Fruit fly (Drosophila melanogaster) whole organism, embryonic: ENCODE measurements around the gene Chchd2.

Experiments used
- Adf1 ChIP-seq: fragments of 200-800 bp; sonication (Bioruptor generic); IDR thresholded peaks from 2 replicates; pipeline ENCODE4 v1.3.6; 2022; ENCODE audit warnings: missing biosample characterization, missing genetic modification characterization
- Blimp-1 ChIP-seq: fragments of 200-800 bp; sonication (Bioruptor generic); optimal IDR thresholded peaks from 3 replicates; lab custom pipeline; 2018; ENCODE audit warnings: missing biosample characterization, missing genetic modification characterization, mild to moderate bottlenecking, moderate library complexity, missing genetic modification reagents
- Bteb2 ChIP-seq: fragments of 200-800 bp; sonication (Bioruptor generic); optimal IDR thresholded peaks from 2 replicates; lab custom pipeline; 2016; ENCODE audit warnings: missing biosample characterization, missing genetic modification characterization
- CG12744 ChIP-seq: fragments of 200-800 bp; sonication (Bioruptor generic); optimal IDR thresholded peaks from 2 replicates; lab custom pipeline; 2016; ENCODE audit warnings: missing biosample characterization, missing genetic modification characterization
- CG13894 ChIP-seq: fragments of 200-800 bp; sonication (Bioruptor generic); optimal IDR thresholded peaks from 3 replicates; lab custom pipeline; 2018; ENCODE audit warnings: missing biosample characterization, mild to moderate bottlenecking, missing genetic modification characterization, moderate library complexity
- CG14050 ChIP-seq: fragments of 200-800 bp; sonication (Bioruptor generic); IDR thresholded peaks from 3 replicates; pipeline ENCODE4 v1.3.6; 2022; ENCODE audit warnings: missing biosample characterization, missing genetic modification characterization
- CG14965 ChIP-seq: fragments of 200-800 bp; sonication (Bioruptor generic); optimal IDR thresholded peaks from 2 replicates; lab custom pipeline; 2016; ENCODE audit warnings: missing biosample characterization, missing genetic modification characterization, borderline replicate concordance
- CG15073 ChIP-seq: fragments of 200-800 bp; sonication (Bioruptor generic); optimal IDR thresholded peaks from 2 replicates; lab custom pipeline; 2016; ENCODE audit warnings: missing biosample characterization, missing genetic modification characterization
- CG16815 ChIP-seq: fragments of 200-800 bp; sonication (Bioruptor generic); optimal IDR thresholded peaks from 3 replicates; lab custom pipeline; 2017; ENCODE audit warnings: missing biosample characterization, mild to moderate bottlenecking, missing genetic modification characterization
- CG17568 ChIP-seq: fragments of 200-800 bp; sonication (Bioruptor generic); optimal IDR thresholded peaks from 2 replicates; lab custom pipeline; 2018; ENCODE audit warnings: missing biosample characterization, mild to moderate bottlenecking, missing genetic modification characterization, moderate library complexity
- CG17612 ChIP-seq: fragments of 200-800 bp; sonication (Bioruptor generic); IDR thresholded peaks from 2 replicates; pipeline ENCODE4 v1.3.6; 2022; ENCODE audit warnings: missing biosample characterization, missing genetic modification characterization
- CG17829 ChIP-seq: fragments of 200-800 bp; optimal IDR thresholded peaks from 2 replicates; lab custom pipeline; 2019; ENCODE audit warnings: missing biosample characterization, mild to moderate bottlenecking, missing genetic modification characterization, moderate library complexity
- CG1792 ChIP-seq: fragments of 200-800 bp; sonication (Bioruptor generic); optimal IDR thresholded peaks from 2 replicates; lab custom pipeline; 2016; ENCODE audit warnings: missing biosample characterization, missing genetic modification characterization
- CG2678 ChIP-seq: fragments of 200-800 bp; sonication (Bioruptor generic); optimal IDR thresholded peaks from 3 replicates; lab custom pipeline; 2019; ENCODE audit warnings: missing biosample characterization, mild to moderate bottlenecking, missing genetic modification characterization, moderate library complexity
- CG33557 ChIP-seq: fragments of 200-800 bp; sonication (Bioruptor generic); optimal IDR thresholded peaks from 2 replicates; lab custom pipeline; 2019; ENCODE audit warnings: missing biosample characterization, mild to moderate bottlenecking, missing genetic modification characterization, moderate library complexity
- CG34422 ChIP-seq: fragments of 200-800 bp; sonication (Bioruptor generic); IDR thresholded peaks from 3 replicates; pipeline ENCODE4 v1.3.6; 2022; ENCODE audit warnings: missing biosample characterization, missing genetic modification characterization
- CG3847 ChIP-seq: fragments of 200-800 bp; sonication (Bioruptor generic); IDR thresholded peaks from 2 replicates; pipeline ENCODE4 v1.3.6; 2022; ENCODE audit warnings: missing biosample characterization, missing genetic modification characterization
- CG43689 ChIP-seq: fragments of 200-800 bp; sonication (Bioruptor generic); IDR thresholded peaks from 2 replicates; pipeline ENCODE4 v1.3.6; 2022; ENCODE audit warnings: missing biosample characterization, missing genetic modification characterization
- CG6765 ChIP-seq: fragments of 200-800 bp; sonication (Bioruptor generic); optimal IDR thresholded peaks from 3 replicates; lab custom pipeline; 2017; ENCODE audit warnings: missing biosample characterization, mild to moderate bottlenecking, missing genetic modification characterization
- CG6813 ChIP-seq: fragments of 200-800 bp; sonication (Bioruptor generic); optimal IDR thresholded peaks from 2 replicates; lab custom pipeline; 2017; ENCODE audit warnings: missing biosample characterization, missing genetic modification characterization, mild to moderate bottlenecking, moderate library complexity, missing genetic modification reagents
- CG7928 ChIP-seq: fragments of 200-800 bp; sonication (Bioruptor generic); optimal IDR thresholded peaks from 2 replicates; lab custom pipeline; 2017; ENCODE audit warnings: missing biosample characterization, mild to moderate bottlenecking, missing genetic modification characterization
- CG8281 ChIP-seq: fragments of 200-800 bp; sonication (Bioruptor generic); optimal IDR thresholded peaks from 2 replicates; lab custom pipeline; 2018; ENCODE audit warnings: missing biosample characterization, mild to moderate bottlenecking, missing genetic modification characterization, moderate library complexity
- CG8359 ChIP-seq: fragments of 200-800 bp; sonication (Bioruptor generic); optimal IDR thresholded peaks from 2 replicates; lab custom pipeline; 2017; ENCODE audit warnings: missing biosample characterization, mild to moderate bottlenecking, missing genetic modification characterization, borderline replicate concordance
- Hey ChIP-seq: fragments of 200-800 bp; sonication (Bioruptor generic); optimal IDR thresholded peaks from 3 replicates; lab custom pipeline; 2018; ENCODE audit warnings: missing biosample characterization, mild to moderate bottlenecking, missing genetic modification characterization
- Hr51 ChIP-seq, 2 experiments: fragments of 200-800 bp; sonication (Bioruptor generic); optimal IDR thresholded peaks; 2 replicates in 1 of 2; 3 replicates in 1 of 2; lab custom pipeline; 2016 to 2018; ENCODE audit warnings: missing biosample characterization in 2 of 2, missing genetic modification characterization in 2 of 2, mild to moderate bottlenecking in 1 of 2, moderate library complexity in 1 of 2
- MTF-1 ChIP-seq: fragments of 200-800 bp; sonication (Bioruptor generic); optimal IDR thresholded peaks from 2 replicates; lab custom pipeline; 2018; ENCODE audit warnings: missing biosample characterization, mild to moderate bottlenecking, missing genetic modification characterization, borderline replicate concordance
- NC2α ChIP-seq: fragments of 200-800 bp; sonication (Bioruptor generic); optimal IDR thresholded peaks from 2 replicates; lab custom pipeline; 2016; ENCODE audit warnings: missing biosample characterization, missing genetic modification characterization
- Neu2 ChIP-seq: fragments of 200-800 bp; sonication (Bioruptor generic); optimal IDR thresholded peaks from 3 replicates; lab custom pipeline; 2016; ENCODE audit warnings: missing biosample characterization, missing genetic modification characterization, borderline replicate concordance
- Nf-YB ChIP-seq: fragments of 200-800 bp; sonication (Bioruptor generic); optimal IDR thresholded peaks from 3 replicates; lab custom pipeline; 2019; ENCODE audit warnings: missing biosample characterization, mild to moderate bottlenecking, missing genetic modification characterization, moderate library complexity
- NfI ChIP-seq: fragments of 200-800 bp; sonication (Bioruptor generic); optimal IDR thresholded peaks from 3 replicates; lab custom pipeline; 2018; ENCODE audit warnings: missing biosample characterization, mild to moderate bottlenecking, missing genetic modification characterization, moderate library complexity
- TFAM ChIP-seq: fragments of 200-800 bp; sonication (Bioruptor generic); optimal IDR thresholded peaks from 2 replicates; lab custom pipeline; 2017; ENCODE audit warnings: missing biosample characterization, missing genetic modification characterization, inconsistent platforms
- Tbp ChIP-seq: fragments of >200 bp; optimal IDR thresholded peaks from 2 replicates; lab custom pipeline; 2018; ENCODE audit warnings: missing biosample characterization, missing genetic modification characterization
- Usf ChIP-seq: fragments of 200-800 bp; sonication (Bioruptor generic); optimal IDR thresholded peaks from 2 replicates; lab custom pipeline; 2017; ENCODE audit warnings: missing genotype, missing biosample characterization, missing genetic modification characterization
- Vsx1 ChIP-seq: fragments of 200-800 bp; sonication (Bioruptor generic); optimal IDR thresholded peaks from 2 replicates; lab custom pipeline; 2017; ENCODE audit warnings: missing biosample characterization, mild to moderate bottlenecking, missing genetic modification characterization, missing genetic modification reagents
- bbx ChIP-seq: fragments of 200-800 bp; sonication (Bioruptor generic); IDR thresholded peaks from 2 replicates; pipeline ENCODE4 v1.3.6; 2022; ENCODE audit warnings: missing biosample characterization, missing genetic modification characterization; ENCODE audit not compliant: partially characterized antibody
- bcd ChIP-seq: fragments of 200-800 bp; sonication (Bioruptor generic); optimal IDR thresholded peaks from 2 replicates; lab custom pipeline; 2017; ENCODE audit warnings: missing biosample characterization, mild to moderate bottlenecking, missing genetic modification characterization
- bigmax ChIP-seq: fragments of 200-800 bp; sonication (Bioruptor generic); optimal IDR thresholded peaks from 2 replicates; lab custom pipeline; 2018; ENCODE audit warnings: missing biosample characterization, mild to moderate bottlenecking, missing genetic modification characterization
- crol ChIP-seq: fragments of 200-800 bp; sonication (Bioruptor generic); IDR thresholded peaks from 2 replicates; pipeline ENCODE4 v1.3.6; 2022; ENCODE audit warnings: missing biosample characterization, missing genetic modification characterization
- dan ChIP-seq: fragments of 200-800 bp; sonication (Bioruptor generic); IDR thresholded peaks from 2 replicates; pipeline ENCODE4 v1.3.6; 2022; ENCODE audit warnings: missing biosample characterization, missing genetic modification characterization
- dpn ChIP-seq, 2 experiments: fragments of 200-800 bp; sonication (Bioruptor generic); optimal IDR thresholded peaks; 3 replicates each; lab custom pipeline; 2016; ENCODE audit warnings: missing biosample characterization in 2 of 2, missing genetic modification characterization in 2 of 2
- emc ChIP-seq: fragments of 200-800 bp; sonication (Bioruptor generic); optimal IDR thresholded peaks from 2 replicates; lab custom pipeline; 2016; ENCODE audit warnings: missing biosample characterization, missing genetic modification characterization
- gfzf ChIP-seq: fragments of 200-800 bp; sonication (Bioruptor generic); optimal IDR thresholded peaks from 2 replicates; lab custom pipeline; 2016; ENCODE audit warnings: missing biosample characterization, mild to moderate bottlenecking, missing genetic modification characterization, moderate library complexity
- hbn ChIP-seq: fragments of 200-800 bp; sonication (Bioruptor generic); IDR thresholded peaks from 2 replicates; pipeline ENCODE4 v1.3.6; 2022; ENCODE audit warnings: missing biosample characterization, missing genetic modification characterization; ENCODE audit not compliant: partially characterized antibody
- lola ChIP-seq, 3 experiments: fragments of >200 bp in 2 of 3; fragments of 200-800 bp in 1 of 3; sonication (Bioruptor generic) in 1 of 3; optimal IDR thresholded peaks; 2 replicates each; lab custom pipeline; 2017 to 2019; ENCODE audit warnings: missing biosample characterization in 3 of 3, missing genetic modification characterization in 3 of 3, mild to moderate bottlenecking in 1 of 3, moderate library complexity in 1 of 3
- nerfin-1 ChIP-seq: fragments of 200-800 bp; sonication (Bioruptor generic); optimal IDR thresholded peaks from 3 replicates; lab custom pipeline; 2019; ENCODE audit warnings: missing biosample characterization, mild to moderate bottlenecking, missing genetic modification characterization, moderate library complexity
- slbo ChIP-seq: fragments of 200-800 bp; sonication (Bioruptor generic); IDR thresholded peaks from 2 replicates; pipeline ENCODE4 v1.3.6; 2022; ENCODE audit warnings: missing biosample characterization, missing genetic modification characterization
- trh ChIP-seq: fragments of 200-800 bp; sonication (Bioruptor generic); optimal IDR thresholded peaks from 2 replicates; lab custom pipeline; 2016; ENCODE audit warnings: missing biosample characterization, missing genetic modification characterization
- tx ChIP-seq: fragments of 200-800 bp; sonication (Bioruptor generic); optimal IDR thresholded peaks from 2 replicates; lab custom pipeline; 2016; ENCODE audit warnings: missing biosample characterization, missing genetic modification characterization
- wek ChIP-seq: fragments of 200-800 bp; sonication (Bioruptor generic); optimal IDR thresholded peaks from 3 replicates; lab custom pipeline; 2018; ENCODE audit warnings: missing biosample characterization, mild to moderate bottlenecking, missing genetic modification characterization, moderate library complexity

Chchd2 gene

DNA sequence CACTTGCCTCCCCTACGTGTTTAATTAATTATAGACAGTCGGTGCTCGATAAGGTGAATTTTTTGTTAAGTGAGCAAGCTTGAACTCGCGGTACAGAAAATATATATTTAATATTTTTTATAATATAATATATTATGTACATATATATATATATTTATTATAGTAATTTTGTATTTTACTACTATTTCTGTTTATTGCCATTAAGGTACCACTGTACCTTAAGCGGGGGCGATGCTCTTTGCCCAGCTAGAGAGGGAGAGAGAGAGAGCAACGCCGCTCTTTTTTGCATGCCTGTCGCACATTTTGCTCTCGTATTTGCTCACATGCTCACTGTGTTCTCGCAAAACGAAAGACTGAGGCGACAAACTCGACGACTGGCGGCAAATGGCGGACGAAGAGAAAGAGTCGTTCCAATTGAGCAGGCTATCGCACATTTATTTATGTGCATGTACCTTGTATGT is 21.7 kb downstream of the Chchd2 start (continued):
- TF ChIP-seq dpn (GFP tag; optimal IDR thresholded peaks at IDR 0.05; lab: Kevin White, UChicago) (peak in 1 of 2 experiments; percentile 28), CG2678 (tag; lab: Kevin White, UChicago) (peak; percentile 68), crol (GFP tag; lab: Robert Waterston, UW) (no peak), CG17829 (tag; lab: Kevin White, UChicago) (peak; percentile 26), CG3847 (GFP tag; lab: Robert Waterston, UW) (peak; percentile 49), Adf1 (no peak; the same call in 1 of the 2 replicates), CG12744 (GFP tag; lab: Kevin White, UChicago) (no peak), CG8281 (tag; lab: Kevin White, UChicago) (no peak), CG6813 (GFP tag; lab: Kevin White, UChicago) (peak; percentile 52), trh (GFP tag; lab: Kevin White, UChicago) (no peak), MTF-1 (GFP tag; lab: Kevin White, UChicago) (peak; percentile 8), bbx (GFP tag; lab: Robert Waterston, UW) (no peak), Bteb2 (no peak), CG14965 (no peak), slbo (GFP tag; lab: Robert Waterston, UW) (peak; percentile 74), CG13894 (peak; percentile 40), lola (GFP tag; optimal IDR thresholded peaks at IDR 0.05; lab: Kevin White, UChicago) (no peak), CG6765 (GFP tag; lab: Kevin White, UChicago) (peak; percentile 24), CG34422 (GFP tag; lab: Robert Waterston, UW) (0 out of 3 replicates have a peak, but pooled peaks have one; percentile 29), wek (GFP tag; lab: Kevin White, UChicago) (no peak), Hey (tag; lab: Kevin White, UChicago) (no peak), CG15073 (GFP tag; lab: Kevin White, UChicago) (no peak), CG1792 (GFP tag; lab: Kevin White, UChicago) (no peak), CG43689 (GFP tag; lab: Robert Waterston, UW) (no peak), Usf (GFP tag; lab: Kevin White, UChicago) (no peak), Nf-YB (GFP tag; lab: Kevin White, UChicago) (peak; percentile 3), gfzf (GFP tag; lab: Kevin White, UChicago) (no peak), TFAM (GFP tag; lab: Kevin White, UChicago) (no peak), emc (GFP tag; lab: Kevin White, UChicago) (no peak), CG7928 (GFP tag; lab: Kevin White, UChicago) (no peak), CG14050 (GFP tag; lab: Robert Waterston, UW) (no peak), NfI (GFP tag; lab: Kevin White, UChicago) (peak; percentile 42), Blimp-1 (peak; percentile 2), hbn (no peak), bigmax (GFP tag; lab: Kevin White, UChicago) (no peak), CG17568 (no peak), Neu2 (GFP tag; lab: Kevin White, UChicago) (no peak), Tbp (no peak), Hr51 (GFP tag; optimal IDR thresholded peaks at IDR 0.05; lab: Kevin White, UChicago) (peak in 1 of 2 experiments; percentile 64), Vsx1 (GFP tag; lab: Kevin White, UChicago) (no peak), CG8359 (no peak), dan (GFP tag; lab: Robert Waterston, UW) (no peak), CG33557 (GFP tag; lab: Kevin White, UChicago) (no peak), CG17612 (GFP tag; lab: Robert Waterston, UW) (no peak), NC2α (GFP tag; lab: Kevin White, UChicago) (no peak), CG16815 (GFP tag; lab: Kevin White, UChicago) (no peak), tx (GFP tag; lab: Kevin White, UChicago) (no peak), bcd (GFP tag; lab: Kevin White, UChicago) (peak; percentile 24), nerfin-1 (tag; lab: Kevin White, UChicago) (no peak)
